Worm (Caenorhabditis elegans): Measurements from ENCODE around the gene rrp-8.
A peak's percentile ranks its signal among the peaks of the same experiment; 100 is the strongest.
"Not testable (repeated sequence)": the region's sequence is repeated elsewhere in the genome, so short reads cannot be mapped to it uniquely, and the experiment has no call there.

DNA sequence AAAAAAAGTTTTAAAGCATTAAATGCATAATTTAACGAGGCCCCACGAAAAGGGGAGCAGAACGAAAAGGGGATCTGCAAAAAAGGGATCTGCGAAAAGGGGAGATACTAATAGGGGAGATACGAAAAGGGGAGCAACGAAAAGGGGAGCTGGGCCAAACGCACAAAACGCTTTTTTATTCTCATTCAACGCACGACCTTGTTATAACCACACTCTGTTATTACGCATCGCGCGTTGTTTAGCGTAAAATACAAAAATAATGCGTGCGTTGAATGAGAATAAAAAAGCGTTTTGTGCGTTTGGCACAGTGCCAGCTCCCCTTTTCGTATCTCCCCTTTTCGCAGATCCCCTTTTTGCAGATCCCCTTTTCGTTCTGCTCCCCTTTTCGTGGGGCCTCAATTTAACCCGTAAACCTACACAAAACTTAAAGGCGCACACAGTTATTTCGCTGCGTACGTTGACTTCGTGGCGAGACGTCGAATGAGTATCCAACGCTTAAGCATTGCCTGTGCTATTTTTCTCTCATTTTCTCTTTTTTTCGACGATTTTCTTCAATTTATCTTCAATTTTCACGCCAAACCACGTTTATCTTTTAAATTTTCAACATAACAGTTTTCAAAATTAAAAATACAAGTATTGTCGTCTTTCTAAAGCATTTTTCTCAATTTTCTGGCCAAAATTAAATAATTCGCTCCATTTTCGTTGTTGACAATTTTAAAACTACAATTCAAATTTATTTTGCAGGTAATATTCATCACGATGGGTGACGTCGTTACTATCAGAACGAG lies 11.0 kb upstream of the rrp-8 start, which contains the start of gene rps-24:
- TF ChIP-seq nhr-25 (tag; optimal IDR thresholded peaks at IDR 0.05) (peak; percentile 95), nhr-77 (tag; optimal IDR thresholded peaks at IDR 0.05) (peak; percentile 58), R02D3.7 (tag; optimal IDR thresholded peaks at IDR 0.05) (peak; percentile 98), skn-1 (tag; optimal IDR thresholded peaks at IDR 0.05) (peak; percentile 66), snpc-4 (tag; optimal IDR thresholded peaks at IDR 0.05) (peak; percentile 71)
- not testable (repeated sequence) for TF ChIP-seq nhr-67, zag-1, nhr-28, nhr-237, ceh-9 (tag; optimal IDR thresholded peaks at IDR 0.05)
